Fruit fly (Drosophila melanogaster) whole organism, wandering third instar larva: ENCODE measurements around the gene Iml1.

Source experiments
- CG32264 ChIP-seq: fragments of 200-800 bp; sonication (Bioruptor generic); optimal IDR thresholded peaks from 2 replicates; lab custom pipeline; 2016; ENCODE audit warnings: missing biosample characterization, missing genetic modification characterization
- Dfd ChIP-seq: fragments of >200 bp; optimal IDR thresholded peaks from 2 replicates; lab custom pipeline; 2017; ENCODE audit warnings: missing biosample characterization, missing genetic modification characterization
- Hr78 ChIP-seq: fragments of >200 bp; optimal IDR thresholded peaks from 2 replicates; lab custom pipeline; 2017; ENCODE audit warnings: missing biosample characterization, missing genetic modification characterization
- Myc ChIP-seq: fragments of >200 bp; optimal IDR thresholded peaks from 2 replicates; lab custom pipeline; 2017
- N ChIP-seq: fragments of >200 bp; optimal IDR thresholded peaks from 2 replicates; lab custom pipeline; 2018; ENCODE audit warnings: missing biosample characterization, missing external identifiers, missing genetic modification characterization
- Vsx2 ChIP-seq: fragments of 200-300, 225-300 bp; sonication (Bioruptor generic); optimal IDR thresholded peaks from 2 replicates; lab custom pipeline; 2018; ENCODE audit warnings: missing biosample characterization, missing genetic modification characterization; ENCODE audit not compliant: partially characterized antibody
- psq ChIP-seq: fragments of 200-800 bp; sonication (Bioruptor generic); optimal IDR thresholded peaks from 3 replicates; lab custom pipeline; 2017; ENCODE audit warnings: missing biosample characterization, mild to moderate bottlenecking, missing genetic modification characterization, moderate library complexity

dm6 chr3L:1495803-1496202, 38.0 kb downstream of the Iml1 start:
- TF ChIP-seq psq (GFP tag; lab: Kevin White, UChicago): no peak
- TF ChIP-seq Vsx2 (GFP tag; lab: Kevin White, UChicago): no peak
- no peak for TF ChIP-seq Hr78 (GFP tag; lab: Kevin White, UChicago)
- no peak for TF ChIP-seq N (GFP tag; lab: Kevin White, UChicago)
- TF ChIP-seq Dfd: no peak
- no peak for TF ChIP-seq Myc (lab: Kevin White, UChicago)
- no peak for TF ChIP-seq CG32264 (GFP tag; lab: Kevin White, UChicago)
